Worm (Caenorhabditis elegans) whole organism, early embryonic: ENCODE results near the gene egg-3.
A peak's percentile ranks its signal among the peaks of the same experiment; 100 is the strongest.

Source experiments
- B0310.2 ChIP-seq: sonication (generic microtip); optimal IDR thresholded peaks from 2 replicates; lab custom pipeline; 2016; ENCODE audit warnings: mild to moderate bottlenecking, missing genetic modification characterization, missing compliant biosample characterization
- F13C5.2 ChIP-seq: sonication (generic microtip); optimal IDR thresholded peaks from 2 replicates; lab custom pipeline; 2017; ENCODE audit warnings: mild to moderate bottlenecking, missing genetic modification characterization, inconsistent platforms, missing compliant biosample characterization
- aly-1 ChIP-seq: sonication (generic microtip); optimal IDR thresholded peaks from 2 replicates; lab custom pipeline; 2016; ENCODE audit warnings: missing genetic modification characterization, missing compliant biosample characterization
- ama-1 ChIP-seq: fragments of 150-350 bp; optimal IDR thresholded peaks from 2 replicates; lab custom pipeline; 2014
- ceh-13 ChIP-seq: fragments of 200-800 bp; sonication (Bioruptor generic); optimal IDR thresholded peaks from 2 replicates; lab custom pipeline; 2018; ENCODE audit warnings: mild to moderate bottlenecking, missing genetic modification characterization, missing compliant biosample characterization
- ceh-36 ChIP-seq: sonication (generic microtip); optimal IDR thresholded peaks from 2 replicates; lab custom pipeline; 2016; ENCODE audit warnings: missing genetic modification characterization, inconsistent platforms, missing compliant biosample characterization
- ets-7 ChIP-seq: sonication (generic microtip); optimal IDR thresholded peaks from 2 replicates; lab custom pipeline; 2016; ENCODE audit warnings: missing genotype, missing genetic modification characterization, missing compliant biosample characterization
- flt-1 ChIP-seq: fragments of 200-800 bp; sonication (Bioruptor generic); IDR thresholded peaks from 2 replicates; pipeline ENCODE4 v1.3.6; 2022; ENCODE audit warnings: missing genetic modification characterization, missing compliant biosample characterization
- hmbx-1 ChIP-seq: sonication (generic microtip); optimal IDR thresholded peaks from 2 replicates; lab custom pipeline; 2016; ENCODE audit warnings: mild to moderate bottlenecking, missing genetic modification characterization, missing compliant biosample characterization
- hmg-4 ChIP-seq: fragments of 200-800 bp; sonication (Bioruptor generic); optimal IDR thresholded peaks from 2 replicates; lab custom pipeline; 2018; ENCODE audit warnings: mild to moderate bottlenecking, missing genetic modification characterization, missing compliant biosample characterization
- hnd-1 ChIP-seq: sonication (generic microtip); optimal IDR thresholded peaks from 2 replicates; lab custom pipeline; 2016; ENCODE audit warnings: missing genetic modification characterization, missing compliant biosample characterization
- pes-1 ChIP-seq: fragments of 200-800 bp; sonication (Bioruptor generic); IDR thresholded peaks from 2 replicates; pipeline ENCODE4 v1.3.6; 2022; ENCODE audit warnings: missing genetic modification reagents, missing genetic modification characterization, missing compliant biosample characterization
- scrt-1 ChIP-seq: fragments of 200-800 bp; sonication (Bioruptor generic); IDR thresholded peaks from 2 replicates; pipeline ENCODE4 v1.3.6; 2022; ENCODE audit warnings: missing genetic modification characterization, missing compliant biosample characterization
- sea-1 ChIP-seq: fragments of 200-800 bp; sonication (Bioruptor generic); conservative IDR thresholded peaks from 2 replicates; pipeline ENCODE4 v1.3.6; 2022; ENCODE audit warnings: missing genetic modification characterization, missing compliant biosample characterization
- tbx-11 ChIP-seq: fragments of 200-800 bp; sonication (Bioruptor generic); IDR thresholded peaks from 2 replicates; pipeline ENCODE4 v1.3.6; 2022; ENCODE audit warnings: missing genetic modification characterization, missing compliant biosample characterization
- tbx-37 ChIP-seq: fragments of 200-800 bp; sonication (Bioruptor generic); conservative IDR thresholded peaks from 2 replicates; pipeline ENCODE4 v1.3.6; 2022; ENCODE audit warnings: missing genetic modification reagents, missing genetic modification characterization, missing compliant biosample characterization
- tra-4 ChIP-seq: sonication (generic microtip); optimal IDR thresholded peaks from 2 replicates; lab custom pipeline; 2017; ENCODE audit warnings: missing genetic modification characterization, missing compliant biosample characterization

The egg-3 gene

DNA sequence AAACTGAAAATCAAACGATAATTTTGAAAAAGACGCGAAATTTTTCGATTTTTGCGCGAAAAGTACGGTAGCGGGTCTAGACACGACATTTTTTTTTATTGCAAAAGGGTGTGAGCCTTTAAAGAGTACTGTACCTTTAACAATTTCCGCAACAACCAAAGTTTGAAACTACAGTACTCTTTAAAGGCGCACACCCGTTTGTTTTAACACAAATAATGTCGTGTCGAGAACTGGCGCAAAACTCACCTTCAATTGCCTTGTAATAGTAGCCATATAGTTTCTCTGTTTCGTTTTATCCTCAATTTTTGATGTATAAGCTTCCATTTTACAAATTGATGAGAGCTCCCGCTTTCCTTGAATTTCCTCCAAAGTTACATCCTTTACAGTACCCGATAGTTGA, 1.0 kb upstream of the egg-3 start:
- no peak for TF ChIP-seq tra-4
- no peak for TF ChIP-seq hnd-1 (tag; lab: Kevin White, UChicago)
- no peak for TF ChIP-seq scrt-1
- no peak for TF ChIP-seq hmg-4 (GFP tag; lab: Kevin White, UChicago)
- no peak for TF ChIP-seq flt-1
- no peak for TF ChIP-seq ceh-36 (tag; lab: Kevin White, UChicago)
- TF ChIP-seq B0310.2 (tag; lab: Kevin White, UChicago), result no peak
- no peak for TF ChIP-seq tbx-37 (GFP tag; lab: Robert Waterston, UW)
- no peak for TF ChIP-seq ceh-13
- TF ChIP-seq sea-1 (GFP tag; lab: Robert Waterston, UW), result no peak
- no peak for TF ChIP-seq hmbx-1 (tag; lab: Kevin White, UChicago)

DNA sequence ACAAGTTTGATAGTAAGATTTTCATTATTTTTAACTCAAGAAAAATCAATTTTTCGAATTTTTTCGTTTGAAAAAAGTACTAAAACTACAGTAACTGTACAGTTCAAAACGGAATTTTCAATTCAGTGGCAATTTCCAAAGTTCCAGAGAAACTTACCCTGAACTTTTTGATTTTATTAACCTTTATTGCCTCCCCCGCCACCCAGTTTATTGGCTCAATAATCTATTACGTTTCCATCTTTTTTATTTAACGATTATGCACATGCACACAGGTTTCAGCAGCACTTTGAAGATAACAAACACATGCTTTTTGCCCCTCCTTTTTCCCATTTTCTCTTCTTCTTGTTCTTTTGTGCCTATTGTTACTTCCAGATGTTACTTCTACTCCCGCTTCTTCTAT, 3.6 kb downstream of the egg-3 start, which contains the start of gene lurp-1:
lurp-1 (plus strand) TSS at position 301 of the 400 bp plus-strand sequence.
- TF ChIP-seq B0310.2 (tag; lab: Kevin White, UChicago) (no peak), F13C5.2 (tag; lab: Kevin White, UChicago) (no peak), pes-1 (GFP tag; lab: Robert Waterston, UW) (no peak), sea-1 (GFP tag; lab: Robert Waterston, UW) (no peak), tra-4 (no peak), ceh-36 (tag; lab: Kevin White, UChicago) (no peak), tbx-11 (GFP tag; lab: Robert Waterston, UW) (no peak), hmbx-1 (tag; lab: Kevin White, UChicago) (no peak), flt-1 (no peak), aly-1 (tag; lab: Kevin White, UChicago) (no peak), hmg-4 (GFP tag; lab: Kevin White, UChicago) (no peak), scrt-1 (no peak), ama-1 (lab: Kevin White, UChicago) (no peak), tbx-37 (GFP tag; lab: Robert Waterston, UW) (no peak), ceh-13 (no peak)

DNA sequence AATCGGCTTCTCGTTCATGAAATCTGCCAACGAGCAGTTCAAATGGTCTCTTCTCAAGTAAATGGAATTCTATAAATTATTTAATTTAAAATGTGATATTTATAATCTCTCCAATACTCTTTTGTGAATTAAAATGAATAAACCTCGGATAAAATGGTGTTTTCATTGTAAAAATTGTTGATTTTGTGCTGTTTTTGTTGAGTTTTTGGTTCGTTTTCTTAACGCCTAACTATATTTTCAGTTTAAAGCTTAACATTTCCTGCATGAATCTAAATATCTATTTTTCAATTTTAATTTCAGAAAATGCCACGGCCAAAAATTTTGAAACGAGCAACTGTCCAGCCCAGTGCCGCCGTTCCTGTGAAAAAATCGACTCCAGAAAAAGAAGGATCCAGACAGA, 10.6 kb downstream of the egg-3 start, which contains the start of gene orc-2:
orc-2 (plus strand) TSS at position 301 of the 400 bp plus-strand sequence.
- no peak for TF ChIP-seq F13C5.2 (tag; lab: Kevin White, UChicago)

DNA sequence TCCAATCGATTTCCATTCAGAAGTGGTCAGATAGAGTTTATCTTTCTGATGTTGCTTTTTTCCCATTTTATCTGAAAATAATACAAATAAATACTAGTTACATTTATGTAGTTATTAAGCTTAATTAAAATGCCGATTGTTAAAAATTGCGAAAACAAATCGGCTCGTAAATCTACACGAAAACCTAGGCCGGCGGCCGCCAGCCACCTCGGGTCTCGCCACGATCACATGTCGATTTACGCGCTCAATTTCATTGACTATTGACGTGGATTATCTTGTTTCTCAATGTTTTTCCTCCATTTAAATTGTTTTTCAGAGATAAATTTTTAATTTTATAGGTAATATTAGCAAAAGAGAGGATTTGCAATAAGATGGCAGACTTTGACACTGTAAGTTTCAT, 11.7 kb downstream of the egg-3 start, which contains the start of the genes cyn-4 and copz-1:
cyn-4 (minus strand) TSS at position 71 of the 400 bp plus-strand sequence.
copz-1 (plus strand) TSS at position 339 of the 400 bp plus-strand sequence.
- TF ChIP-seq ama-1 (lab: Kevin White, UChicago) (no peak), pes-1 (GFP tag; lab: Robert Waterston, UW) (peak; percentile 57; the same call in 1 of the 2 replicates), aly-1 (tag; lab: Kevin White, UChicago) (no peak), tbx-37 (GFP tag; lab: Robert Waterston, UW) (peak; percentile 84), ceh-13 (no peak), F13C5.2 (tag; lab: Kevin White, UChicago) (peak; percentile 68), ets-7 (tag; lab: Kevin White, UChicago) (peak; percentile 27), hmbx-1 (tag; lab: Kevin White, UChicago) (no peak), hmg-4 (GFP tag; lab: Kevin White, UChicago) (peak; percentile 42), B0310.2 (tag; lab: Kevin White, UChicago) (no peak)

DNA sequence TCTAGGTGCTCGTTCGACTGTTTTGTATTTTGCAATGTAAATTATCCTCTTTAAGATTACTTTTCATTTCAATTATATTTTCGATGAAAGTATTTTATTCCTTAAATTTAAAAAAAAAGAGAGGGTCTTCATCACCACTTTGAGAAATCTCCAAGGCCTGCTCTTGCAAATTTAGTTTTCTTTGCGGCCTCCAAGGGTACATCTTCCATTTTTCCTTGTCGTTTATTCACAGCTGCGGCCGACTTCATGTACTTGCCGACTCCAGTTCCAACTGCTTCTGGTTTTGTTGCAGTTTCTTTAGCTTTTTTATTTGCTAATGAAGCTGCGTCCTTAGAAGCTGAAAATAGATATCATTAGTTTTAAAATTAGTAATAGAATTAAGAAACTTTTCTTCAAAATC, 13.5 kb downstream of the egg-3 start:
- TF ChIP-seq aly-1 (tag; lab: Kevin White, UChicago) (no peak), ceh-36 (tag; lab: Kevin White, UChicago) (no peak), scrt-1 (no peak), hnd-1 (tag; lab: Kevin White, UChicago) (no peak), hmbx-1 (tag; lab: Kevin White, UChicago) (no peak), sea-1 (GFP tag; lab: Robert Waterston, UW) (no peak), flt-1 (no peak), B0310.2 (tag; lab: Kevin White, UChicago) (no peak), ama-1 (lab: Kevin White, UChicago) (no peak), ceh-13 (no peak), tra-4 (no peak), hmg-4 (GFP tag; lab: Kevin White, UChicago) (no peak), tbx-37 (GFP tag; lab: Robert Waterston, UW) (no peak), pes-1 (GFP tag; lab: Robert Waterston, UW) (no peak), tbx-11 (GFP tag; lab: Robert Waterston, UW) (no peak), F13C5.2 (tag; lab: Kevin White, UChicago) (no peak), ets-7 (tag; lab: Kevin White, UChicago) (no peak)

DNA sequence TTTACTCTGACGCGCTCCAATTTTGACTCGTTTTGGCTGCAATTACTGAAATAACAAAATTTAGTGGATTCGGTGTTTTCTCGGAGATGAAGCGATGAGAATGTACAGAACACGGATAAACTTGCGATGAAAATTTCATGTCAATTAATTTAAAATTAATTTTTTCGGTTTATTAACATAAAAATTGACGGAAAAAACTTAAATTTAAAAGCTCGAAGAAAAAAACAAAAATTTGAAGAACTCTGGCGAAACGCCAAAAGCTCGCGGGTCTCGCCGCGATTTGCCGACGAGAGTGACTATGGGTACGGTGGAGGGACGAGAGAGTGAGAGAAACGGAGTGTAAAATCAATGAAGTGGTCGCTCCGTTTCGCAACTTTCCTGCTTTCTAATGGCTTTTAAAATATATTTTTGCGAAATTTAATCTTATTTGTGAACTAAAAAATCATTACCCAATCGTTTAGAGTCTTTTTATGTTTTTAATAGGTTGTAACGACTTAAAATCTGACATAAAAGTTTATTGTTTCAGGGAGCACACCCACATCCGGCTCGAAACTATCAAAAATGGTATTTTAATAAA, 15.5 kb downstream of the egg-3 start, which contains the start of the genes gmps-1 and cap-2:
gmps-1 (minus strand) TSS at position 51 of the 577 bp plus-strand sequence.
cap-2 (plus strand) TSS at position 527 of the 577 bp plus-strand sequence.
- TF ChIP-seq ets-7 (tag; lab: Kevin White, UChicago), result no peak
- no peak for TF ChIP-seq tbx-37 (GFP tag; lab: Robert Waterston, UW)
- no peak for TF ChIP-seq ama-1 (lab: Kevin White, UChicago)
- peak; percentile 88 for TF ChIP-seq F13C5.2 (tag; lab: Kevin White, UChicago)
- no peak for TF ChIP-seq ceh-13
- TF ChIP-seq scrt-1, result no peak
- no peak for TF ChIP-seq hmbx-1 (tag; lab: Kevin White, UChicago)
- TF ChIP-seq sea-1 (GFP tag; lab: Robert Waterston, UW), result 0 out of 2 replicates have a peak, but pooled peaks have one; percentile 17
- no peak for TF ChIP-seq B0310.2 (tag; lab: Kevin White, UChicago)
- no peak for TF ChIP-seq aly-1 (tag; lab: Kevin White, UChicago)
- TF ChIP-seq ceh-36 (tag; lab: Kevin White, UChicago), result no peak
- no peak for TF ChIP-seq hnd-1 (tag; lab: Kevin White, UChicago)
- TF ChIP-seq tbx-11 (GFP tag; lab: Robert Waterston, UW), result no peak
- TF ChIP-seq pes-1 (GFP tag; lab: Robert Waterston, UW), result peak; percentile 61
- peak; percentile 9; the same call in 1 of the 2 replicates for TF ChIP-seq flt-1
- TF ChIP-seq tra-4, result no peak
- no peak for TF ChIP-seq hmg-4 (GFP tag; lab: Kevin White, UChicago)
